Worm (Caenorhabditis elegans): Measurements from ENCODE around the gene F18E2.15.

The F18E2.15 gene

DNA sequence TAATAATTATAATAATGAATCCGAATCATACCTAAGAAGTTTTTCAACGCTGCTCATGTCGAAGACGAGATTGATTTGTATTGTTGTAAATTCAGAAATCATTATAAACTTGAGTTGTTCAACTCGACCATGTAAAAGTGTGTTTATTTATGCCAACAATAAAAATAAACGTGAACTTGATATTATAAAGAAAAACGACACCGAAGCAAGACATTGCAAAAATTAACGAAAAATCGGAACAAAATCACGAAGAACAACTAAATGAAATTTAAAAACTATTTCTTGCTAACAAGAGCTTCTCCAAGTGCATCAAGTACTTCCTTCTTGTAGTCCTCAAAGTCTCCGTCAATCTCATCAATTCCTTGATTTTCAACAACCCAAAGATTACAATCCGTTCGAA is at the start of gene F18E2.15:
F18E2.15 (minus strand) TSS at position 101 of the 400 bp plus-strand sequence.
- TF ChIP-seq T26A8.4 (GFP tag; IDR thresholded peaks at IDR 0.05) (no peak), duxl-1 (tag; optimal IDR thresholded peaks at IDR 0.05; ENCODE audit: poor library complexity) (no peak), snpc-4 (tag; optimal IDR thresholded peaks at IDR 0.05) (no peak), egl-43 (GFP tag; IDR thresholded peaks at IDR 0.05) (no peak), lin-38 (GFP tag; IDR thresholded peaks at IDR 0.05) (no peak), nhr-6 (tag; optimal IDR thresholded peaks at IDR 0.05) (no peak), zip-11 (GFP tag; IDR thresholded peaks at IDR 0.05) (no peak), hlh-30 (tag; optimal IDR thresholded peaks at IDR 0.05; ENCODE audit: insufficient read depth) (no peak)

ce11 chrV:12809876-12810275 is 49.1 kb upstream of the F18E2.15 start, which contains the start of gene ZC443.1:
Gene ZC443.1 (minus strand): TSS chrV:12810080.
- TF ChIP-seq mdt-29 (GFP tag; IDR thresholded peaks at IDR 0.05): no peak
- no peak for TF ChIP-seq jun-1 (tag; optimal IDR thresholded peaks at IDR 0.05)

DNA sequence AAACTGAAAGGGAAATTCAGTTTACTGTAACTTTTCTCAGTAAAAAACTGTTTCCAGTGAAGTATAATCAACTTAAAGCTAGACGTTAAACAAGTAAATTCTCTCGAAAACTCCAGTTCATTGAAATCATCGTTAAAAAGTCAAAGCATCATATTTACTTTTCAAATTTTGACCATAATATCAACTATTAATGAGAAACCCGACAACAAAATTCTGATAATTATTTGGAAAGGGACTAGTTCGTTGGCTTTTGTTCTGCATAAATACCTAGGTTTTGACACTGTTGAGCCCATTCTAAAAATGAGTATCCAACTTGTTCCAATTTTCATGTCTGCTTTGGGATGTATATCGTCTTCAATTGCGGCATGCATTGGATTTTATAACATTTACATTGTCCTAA is 45.4 kb upstream of the F18E2.15 start, which contains the start of gene ZC443.7:
ZC443.7 (plus strand) TSS at position 301 of the 400 bp plus-strand sequence.
- TF ChIP-seq lin-13 (GFP tag; optimal IDR thresholded peaks at IDR 0.05) (no peak), dpl-1 (GFP tag; optimal IDR thresholded peaks at IDR 0.05) (no peak), jun-1 (tag; optimal IDR thresholded peaks at IDR 0.05) (no peak), daf-12 (tag; optimal IDR thresholded peaks at IDR 0.05) (no peak), nhr-111 (GFP tag; optimal IDR thresholded peaks at IDR 0.05) (no peak), unc-39 (tag; optimal IDR thresholded peaks at IDR 0.05) (no peak), spr-3 (GFP tag; optimal IDR thresholded peaks at IDR 0.05) (no peak), hmg-1.1 (GFP tag; IDR thresholded peaks at IDR 0.05) (no peak), daf-19 (GFP tag; conservative IDR thresholded peaks at IDR 0.05) (no peak), nhr-41 (GFP tag; IDR thresholded peaks at IDR 0.05) (no peak)

- TF ChIP-seq saeg-2 (GFP tag; IDR thresholded peaks at IDR 0.05) (no peak), ceh-62 (tag; optimal IDR thresholded peaks at IDR 0.05) (no peak), dpl-1 (GFP tag; optimal IDR thresholded peaks at IDR 0.05) (no peak), zfp-3 (GFP tag; conservative IDR thresholded peaks at IDR 0.05) (no peak), nhr-10 (tag; optimal IDR thresholded peaks at IDR 0.05) (no peak)
Measured at ce11 chrV:12803274-12803673, 42.5 kb upstream of the F18E2.15 start, which contains the start of gene srbc-45. Gene srbc-45 (plus strand): TSS chrV:12803574.

DNA sequence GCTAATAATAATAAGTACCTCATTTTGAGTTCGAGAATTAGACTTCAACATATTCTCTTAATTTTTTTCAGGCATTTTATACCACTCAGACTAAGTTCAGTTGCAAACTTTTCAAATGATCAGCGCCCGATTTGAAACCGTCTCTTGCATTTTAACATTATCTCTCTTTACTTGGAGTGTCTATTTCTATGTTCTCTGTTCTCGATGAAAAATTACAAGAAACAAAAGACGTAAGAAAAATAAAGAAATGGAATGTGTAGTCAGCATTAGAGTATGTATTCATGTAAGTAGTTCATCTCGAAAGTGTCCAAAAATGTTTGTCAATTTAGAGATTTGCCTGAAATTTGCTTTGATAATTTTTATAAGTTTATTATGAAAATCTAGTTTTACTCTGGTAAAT is 39.4 kb upstream of the F18E2.15 start, which contains the start of gene ugt-3:
ugt-3 (minus strand) TSS at position 101 of the 400 bp plus-strand sequence.
- TF ChIP-seq dpl-1 (GFP tag; optimal IDR thresholded peaks at IDR 0.05) (no peak), nhr-76 (tag; optimal IDR thresholded peaks at IDR 0.05) (no peak), madf-9 (GFP tag; conservative IDR thresholded peaks at IDR 0.05) (no peak), nhr-6 (tag; optimal IDR thresholded peaks at IDR 0.05) (no peak), mxl-3 (GFP tag; optimal IDR thresholded peaks at IDR 0.05) (no peak), spr-3 (GFP tag; optimal IDR thresholded peaks at IDR 0.05) (no peak), aha-1 (tag) (no peak), dmd-9 (GFP tag; IDR thresholded peaks at IDR 0.05) (no peak)

ce11 chrV:12797992-12798391 is 37.2 kb upstream of the F18E2.15 start, which contains the start of gene ugt-6:
Gene ugt-6 (minus strand): TSS chrV:12798224.
- no peak for TF ChIP-seq daf-16 (GFP tag; optimal IDR thresholded peaks at IDR 0.05)
- peak; percentile 82 for TF ChIP-seq daf-16 (tag; optimal IDR thresholded peaks at IDR 0.05)
- TF ChIP-seq hmg-1.1 (GFP tag; IDR thresholded peaks at IDR 0.05): no peak
- TF ChIP-seq nhr-28 (tag; optimal IDR thresholded peaks at IDR 0.05): peak; percentile 75
